Fruit fly (Drosophila melanogaster) ovary, adult (tissue): Measurements from ENCODE around the gene CG7465.

Experiments
- CG17801 ChIP-seq: fragments of 200-800 bp; optimal IDR thresholded peaks from 2 replicates; lab custom pipeline; 2019; ENCODE audit warnings: missing biosample characterization, mild to moderate bottlenecking, missing genetic modification characterization, moderate library complexity; ENCODE audit not compliant: partially characterized antibody

The CG7465 gene

DNA sequence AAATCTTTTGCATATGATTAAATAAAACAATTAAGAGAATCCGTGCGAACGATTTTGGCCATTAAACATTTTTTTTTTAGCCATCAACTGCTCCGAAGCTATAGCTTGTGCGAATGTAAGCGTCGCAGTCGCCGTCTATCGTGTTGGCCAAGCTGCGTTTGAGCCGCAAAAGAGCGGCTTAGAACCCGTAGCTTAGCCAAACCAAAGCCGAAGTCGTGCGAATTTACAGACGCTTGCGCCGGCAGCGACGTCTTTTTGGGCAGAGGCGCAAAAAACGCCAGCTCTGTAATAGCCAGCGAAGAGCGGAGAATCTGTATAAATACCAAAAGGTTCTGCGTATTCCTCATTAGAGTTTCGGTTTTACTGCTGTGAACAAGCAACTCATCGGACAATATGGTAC lies at the start of gene CG7465:
TSS of gene CG7465 (plus strand) at position 346 of the 400 bp plus-strand sequence.
- TF ChIP-seq CG17801 (GFP tag; lab: Kevin White, UChicago) = no peak

DNA sequence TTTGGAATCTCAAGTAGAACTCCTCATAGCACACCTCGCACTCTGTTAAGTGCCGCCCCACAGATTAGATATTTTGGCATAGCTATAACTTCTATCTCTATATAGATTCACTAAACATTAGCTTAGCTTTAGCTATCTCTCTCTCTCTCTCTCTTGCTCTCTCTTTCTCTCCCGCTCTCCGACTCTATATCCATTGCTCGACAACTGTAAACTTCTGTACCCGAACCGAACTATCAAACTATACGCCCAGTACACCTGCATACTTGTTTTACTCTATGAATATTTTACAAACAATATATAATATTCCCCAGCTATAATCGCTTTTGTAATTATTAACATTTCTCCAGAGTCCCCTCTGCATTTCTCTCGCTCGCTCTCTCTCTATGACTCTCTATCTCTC lies 49.8 kb upstream of the CG7465 start:
- TF ChIP-seq CG17801 (GFP tag; lab: Kevin White, UChicago) = no peak

DNA sequence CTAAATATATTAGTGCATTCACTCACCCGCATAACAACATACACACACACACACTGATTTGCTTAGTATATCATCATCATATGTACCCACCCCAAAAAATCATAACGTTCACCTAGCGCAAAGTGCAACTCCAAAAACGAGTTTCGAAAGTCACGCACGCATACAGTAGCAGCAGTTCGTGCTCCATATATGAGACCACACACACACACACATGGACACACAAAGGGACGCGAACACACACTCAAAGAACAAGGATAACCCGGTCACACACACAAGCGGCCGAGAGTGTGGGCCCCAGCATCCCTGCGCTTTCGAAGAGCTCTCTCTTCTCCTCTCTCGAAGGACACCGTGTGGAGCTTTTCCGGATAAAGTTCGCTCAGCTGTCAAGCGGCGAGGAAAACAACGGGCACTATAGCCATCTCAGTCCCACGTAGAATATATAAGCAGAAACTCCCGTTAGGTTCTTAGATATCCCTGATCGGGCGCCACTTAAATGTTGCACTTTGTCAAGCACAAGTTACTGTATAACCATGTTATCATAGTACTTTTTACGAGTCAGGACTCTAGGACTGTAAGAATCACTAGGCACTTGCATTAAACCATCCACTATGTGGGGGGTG lies 48.9 kb upstream of the CG7465 start:
- no peak for TF ChIP-seq CG17801 (GFP tag; lab: Kevin White, UChicago)

DNA sequence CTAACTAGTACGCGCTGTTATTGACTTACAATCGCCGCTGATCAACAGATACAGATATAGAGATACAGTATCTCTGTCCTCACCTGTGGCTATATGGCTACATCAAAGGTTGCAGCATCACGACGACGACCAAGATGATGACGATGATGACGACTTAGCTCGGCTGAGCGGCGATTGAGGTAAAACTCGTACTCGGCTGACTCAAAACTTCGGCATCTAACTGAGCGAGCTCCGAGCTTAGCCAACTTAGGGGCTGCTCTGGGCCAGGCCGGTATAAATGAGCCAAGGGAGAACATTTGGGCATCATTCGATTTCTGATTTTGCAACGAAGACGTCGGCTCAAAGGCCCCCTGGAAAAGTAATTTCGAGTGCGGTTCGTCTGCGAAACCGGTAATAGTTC lies 43.7 kb upstream of the CG7465 start, which contains the start of gene CG15021:
TSS of gene CG15021 (plus strand) at position 301 of the 400 bp plus-strand sequence.
- no peak for TF ChIP-seq CG17801 (GFP tag; lab: Kevin White, UChicago)

DNA sequence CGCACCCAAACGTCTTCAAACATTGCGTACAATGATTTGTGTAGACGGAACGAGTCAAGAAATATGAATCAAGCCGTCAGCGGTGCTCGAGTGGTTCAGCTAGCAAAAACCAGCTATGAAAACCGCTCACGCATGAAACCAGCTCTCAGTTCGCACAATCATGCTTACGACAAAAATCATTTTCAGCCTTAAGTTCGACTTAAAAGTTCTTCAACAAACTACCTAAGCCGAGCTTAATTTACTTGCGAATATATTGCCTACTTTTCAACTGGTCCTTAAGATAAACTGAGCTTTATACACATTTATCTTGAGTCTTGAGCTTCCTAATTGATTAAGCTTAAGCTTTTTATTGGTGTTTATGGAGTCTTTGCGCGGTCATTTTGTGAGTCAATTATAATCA lies 39.9 kb upstream of the CG7465 start:
- TF ChIP-seq CG17801 (GFP tag; lab: Kevin White, UChicago) = no peak

DNA sequence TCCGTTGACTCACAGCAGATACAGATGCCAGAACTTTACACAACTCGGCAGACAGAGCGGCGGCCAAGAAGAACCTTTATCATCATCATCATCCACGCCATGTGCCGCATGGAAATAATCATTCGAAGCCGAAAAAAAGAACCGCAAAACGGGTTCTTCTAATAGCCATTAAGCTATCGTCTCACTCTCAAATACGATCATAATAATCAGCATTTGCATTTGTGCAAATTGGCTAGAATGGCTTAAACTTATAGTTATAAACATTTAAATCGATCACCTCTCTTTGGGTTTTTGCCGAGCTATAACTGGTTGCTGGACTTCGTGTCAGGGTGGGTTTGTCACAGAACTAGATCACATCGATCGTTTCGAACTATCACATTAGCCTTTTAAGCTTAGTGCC lies 37.9 kb upstream of the CG7465 start:
- no peak for TF ChIP-seq CG17801 (GFP tag; lab: Kevin White, UChicago)

DNA sequence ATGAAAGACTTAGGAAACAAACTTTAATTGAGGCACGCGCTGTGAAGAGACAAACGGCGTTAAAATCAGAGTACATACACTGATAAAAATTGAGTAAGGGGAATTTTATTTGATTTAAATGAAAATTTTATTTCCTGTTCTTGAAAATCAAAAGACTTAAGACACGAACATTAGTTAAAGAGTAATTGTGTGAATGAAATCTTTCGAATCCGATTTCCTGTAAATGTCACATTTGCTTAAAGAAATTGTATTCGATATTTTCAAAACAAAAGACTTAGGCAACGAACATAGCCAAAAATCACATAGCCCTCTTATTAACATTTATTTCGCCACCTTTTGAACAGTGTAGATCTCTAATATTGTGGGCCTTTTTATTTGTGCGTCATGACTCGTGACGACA lies 34.3 kb upstream of the CG7465 start:
- no peak for TF ChIP-seq CG17801 (GFP tag; lab: Kevin White, UChicago)

DNA sequence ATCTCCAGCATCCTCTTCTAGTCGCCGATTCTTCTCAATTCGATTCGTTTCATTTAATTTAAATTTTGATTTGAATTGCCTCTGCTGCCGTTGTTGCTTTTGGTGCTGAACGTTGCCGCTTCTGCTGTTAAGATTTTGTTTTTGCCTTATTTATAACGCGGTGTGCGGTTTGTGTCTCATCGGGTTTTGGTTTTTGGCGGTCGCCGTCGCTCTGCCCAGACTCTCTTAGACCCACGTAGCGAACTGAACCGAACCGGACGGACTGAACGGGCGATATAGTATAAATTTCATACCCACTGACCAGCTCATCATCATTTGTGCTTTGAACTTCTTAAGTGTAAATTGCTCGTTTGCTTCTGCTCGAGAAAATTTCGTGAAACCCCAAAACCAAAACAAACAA lies 33.8 kb upstream of the CG7465 start, which contains the start of gene CG12607:
TSS of gene CG12607 (plus strand) at position 301 of the 400 bp plus-strand sequence.
- TF ChIP-seq CG17801 (GFP tag; lab: Kevin White, UChicago) = no peak

DNA sequence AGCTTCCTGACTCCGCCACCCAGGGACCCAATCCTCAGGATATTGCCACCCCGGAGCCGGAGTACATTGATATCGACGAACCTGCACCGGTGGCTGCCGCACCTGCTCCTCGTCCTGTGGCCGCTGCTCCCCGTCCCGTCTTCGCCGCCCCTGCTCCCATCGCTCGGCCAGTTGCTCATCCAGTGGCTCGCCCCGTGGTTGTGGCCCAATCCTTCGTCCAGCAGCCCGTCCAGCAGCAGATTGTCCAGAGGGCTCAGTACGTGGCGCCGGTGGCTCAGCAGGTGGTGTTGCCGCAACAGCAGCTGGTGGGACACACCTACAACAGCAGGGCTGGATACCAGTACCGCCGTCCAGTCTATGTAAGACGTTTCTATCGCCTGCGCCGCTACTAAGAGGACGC lies 32.9 kb upstream of the CG7465 start:
- no peak for TF ChIP-seq CG17801 (GFP tag; lab: Kevin White, UChicago)

DNA sequence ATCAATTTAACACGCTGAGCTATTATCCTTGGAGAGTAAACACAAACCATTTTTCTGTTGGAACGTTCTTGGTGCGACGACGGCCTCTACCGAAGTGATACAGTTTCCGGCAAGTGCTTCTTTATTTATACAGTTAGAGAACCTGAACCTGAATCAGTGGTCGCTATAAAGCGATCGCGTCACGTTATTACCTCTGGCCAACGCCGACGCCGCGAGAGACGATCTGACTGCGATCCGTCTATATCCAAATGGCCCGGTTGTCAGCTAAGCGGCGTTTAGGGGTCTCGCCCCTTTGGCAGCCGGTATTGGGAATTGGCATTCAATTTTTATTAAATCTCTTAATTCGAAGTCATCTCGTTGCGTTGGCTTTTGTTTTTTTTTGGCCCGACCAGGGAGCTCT lies 22.0 kb upstream of the CG7465 start, which contains the start of gene CG11345:
TSS of gene CG11345 (minus strand) at position 101 of the 400 bp plus-strand sequence.
- no peak for TF ChIP-seq CG17801 (GFP tag; lab: Kevin White, UChicago)

DNA sequence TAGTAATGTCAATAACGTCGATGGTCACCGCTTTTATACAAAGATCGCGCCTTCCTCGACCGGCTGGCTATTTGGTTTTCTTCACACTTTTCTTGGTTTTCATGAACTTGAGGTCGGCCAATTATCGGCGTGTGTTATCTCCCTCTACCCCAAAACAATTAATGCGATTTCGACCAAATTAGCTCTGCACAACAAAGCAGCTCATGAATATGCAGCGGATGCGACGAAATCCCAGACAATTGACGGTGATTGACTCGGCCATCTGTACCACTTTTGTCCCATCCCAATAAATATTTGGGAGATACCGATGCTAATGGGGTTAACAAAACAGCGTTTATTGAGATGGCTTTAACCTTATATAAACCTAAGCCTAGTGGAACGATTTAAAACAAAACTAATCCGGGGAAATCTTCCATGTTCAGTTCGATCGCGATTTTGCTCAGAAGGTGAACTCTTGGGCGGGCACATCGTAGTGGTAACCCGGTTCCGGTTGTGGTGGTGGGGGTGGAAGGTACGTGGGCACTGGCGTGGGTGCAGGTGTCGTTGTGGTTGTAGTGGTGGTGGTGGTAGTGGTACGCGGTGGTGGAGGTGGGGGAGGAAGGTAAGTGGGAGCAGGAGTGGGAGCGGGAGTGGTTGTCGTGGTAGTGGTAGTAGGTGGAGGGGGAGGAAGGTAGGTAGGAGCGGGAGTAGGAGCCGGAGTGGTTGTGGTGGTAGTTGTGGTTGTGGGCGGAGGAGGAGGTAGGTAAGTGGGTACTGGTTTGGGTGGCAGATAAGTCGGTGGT lies 19.6 kb upstream of the CG7465 start, which contains the start of gene CG15022:
TSS of gene CG15022 (minus strand) at position 11 of the 782 bp plus-strand sequence.
- TF ChIP-seq CG17801 (GFP tag; lab: Kevin White, UChicago) = no peak

DNA sequence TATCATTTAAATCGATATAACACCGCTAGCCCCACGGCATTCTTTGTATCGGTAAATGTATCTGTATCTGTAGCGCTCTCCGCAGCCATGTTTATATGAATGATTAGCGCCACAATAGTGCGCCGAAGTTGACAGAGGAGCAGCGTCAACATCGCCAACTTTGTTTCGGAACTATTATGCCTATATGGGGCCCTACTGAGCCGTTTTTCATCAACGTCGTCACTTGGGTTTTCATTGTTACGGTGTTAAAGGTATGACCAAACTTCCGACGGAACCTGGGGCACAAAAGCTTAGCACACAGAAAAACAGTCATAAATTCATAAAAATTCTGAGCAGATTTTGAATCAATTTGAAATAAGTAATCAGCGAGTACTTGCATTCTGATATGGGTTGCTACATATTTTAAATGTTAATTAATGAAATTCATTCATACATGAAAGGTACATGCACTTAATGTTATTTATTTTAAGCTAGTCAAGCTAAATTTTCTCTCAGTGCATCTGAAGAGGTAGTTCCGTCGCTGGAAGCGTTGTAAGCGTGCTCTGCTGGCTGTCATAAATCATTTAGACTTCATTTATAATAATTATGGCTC lies 18.5 kb upstream of the CG7465 start, which contains the start of gene CG15023:
TSS of gene CG15023 (minus strand) at position 51 of the 592 bp plus-strand sequence.
- TF ChIP-seq CG17801 (GFP tag; lab: Kevin White, UChicago) = no peak

DNA sequence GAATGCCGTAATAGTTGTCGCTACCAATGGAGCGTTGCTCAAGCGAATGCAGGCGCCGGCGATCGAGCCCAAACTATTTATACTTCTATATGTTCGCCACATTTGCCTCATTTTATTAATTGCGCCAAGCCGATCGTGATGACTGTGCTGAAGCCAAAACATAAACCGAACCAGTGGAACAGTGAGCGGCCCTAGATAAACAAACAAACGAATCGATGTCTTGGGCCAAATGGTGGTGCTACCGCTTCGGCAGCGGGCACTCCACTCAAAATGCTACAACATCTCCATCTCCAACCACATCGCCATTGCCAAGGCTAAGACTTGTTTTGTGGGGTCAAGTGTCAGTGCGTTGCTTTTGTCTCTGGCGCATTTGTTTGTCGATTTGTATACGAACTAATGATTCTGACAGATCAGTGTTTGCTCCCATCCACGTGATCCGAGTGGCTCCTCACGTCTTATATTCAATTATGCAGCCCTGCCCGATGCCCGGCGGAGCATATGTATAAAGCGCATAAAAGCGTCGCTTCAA lies 16.2 kb upstream of the CG7465 start, which contains the start of gene CG15024:
TSS of gene CG15024 (minus strand) at position 51 of the 529 bp plus-strand sequence.
- TF ChIP-seq CG17801 (GFP tag; lab: Kevin White, UChicago) = no peak

DNA sequence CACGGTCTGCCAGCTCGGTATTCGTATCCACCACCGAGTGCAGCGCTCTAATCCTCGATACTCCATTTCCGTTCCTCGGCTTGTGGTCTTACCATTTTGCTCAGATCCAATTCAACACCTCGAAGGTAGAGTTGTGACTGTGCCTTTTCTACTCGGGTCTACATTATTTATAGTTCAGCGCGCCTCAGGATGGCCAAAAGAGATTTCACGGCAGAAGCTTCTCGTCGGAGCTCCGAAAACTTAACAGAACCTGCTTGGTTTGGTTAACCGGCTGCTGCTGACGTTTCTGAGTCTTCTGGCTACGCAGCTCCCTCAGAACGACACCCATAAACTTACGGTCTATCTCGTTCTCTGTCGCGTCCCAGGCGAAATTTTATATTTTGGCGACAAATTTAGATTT lies 13.6 kb upstream of the CG7465 start, which contains the start of gene CG32241:
TSS of gene CG32241 (minus strand) at position 101 of the 400 bp plus-strand sequence.
- TF ChIP-seq CG17801 (GFP tag; lab: Kevin White, UChicago) = no peak

DNA sequence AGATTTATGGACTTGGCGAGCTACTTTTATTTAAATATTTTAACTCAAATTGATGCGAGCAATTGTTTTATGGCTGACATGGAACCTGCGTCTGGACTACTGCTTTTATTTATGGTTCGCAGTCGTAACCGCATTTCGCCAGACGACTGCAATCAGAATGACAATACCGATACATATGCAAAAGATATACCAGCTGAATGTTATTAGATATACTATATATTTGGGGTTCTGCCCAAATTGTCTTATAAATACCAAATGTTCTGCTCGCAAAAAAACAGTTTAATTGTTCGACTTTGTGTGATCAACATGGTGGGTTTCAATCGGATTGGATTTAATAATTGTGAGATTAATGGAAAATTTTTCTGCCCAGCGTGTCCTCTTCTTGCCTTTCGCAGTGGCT lies 10.4 kb upstream of the CG7465 start, which contains the start of gene CG32249:
TSS of gene CG32249 (plus strand) at position 301 of the 400 bp plus-strand sequence.
- TF ChIP-seq CG17801 (GFP tag; lab: Kevin White, UChicago) = no peak
